Worm (Caenorhabditis elegans): ENCODE results near the gene sel-15.

sel-15 gene

DNA sequence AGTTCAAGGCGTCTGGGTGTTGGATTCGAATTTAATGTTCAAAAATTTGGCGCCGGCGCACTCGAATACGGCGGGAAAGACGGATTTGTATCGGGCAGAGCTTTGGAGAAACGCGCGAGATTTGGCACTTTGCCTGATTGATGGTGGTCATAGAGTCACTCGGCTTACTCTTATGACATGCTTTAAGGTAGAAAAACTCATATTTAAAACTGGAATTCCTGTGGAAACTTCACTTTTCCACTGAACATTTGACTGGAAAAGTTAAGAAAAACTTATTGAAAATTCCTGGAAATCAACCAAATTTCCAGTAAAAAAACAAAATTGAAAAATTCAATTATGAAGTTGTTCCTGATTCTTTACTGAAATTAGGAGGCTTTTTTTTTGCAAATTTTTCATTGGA, 51.6 kb downstream of the sel-15 start:
- TF ChIP-seq repo-1 (tag; optimal IDR thresholded peaks at IDR 0.05) (no peak), dox-1 (GFP tag; IDR thresholded peaks at IDR 0.05) (no peak), Y95B8A.8 (GFP tag; IDR thresholded peaks at IDR 0.05) (no peak), T07F8.4 (tag; optimal IDR thresholded peaks at IDR 0.05) (no peak), F33H1.4 (GFP tag; IDR thresholded peaks at IDR 0.05) (no peak), ztf-28 (GFP tag; IDR thresholded peaks at IDR 0.05) (no peak), C06A6.2 (GFP tag; conservative IDR thresholded peaks at IDR 0.05) (no peak), F55B11.4 (tag; optimal IDR thresholded peaks at IDR 0.05; ENCODE audit: borderline replicate concordance, insufficient read depth) (no peak), sdz-38 (tag; optimal IDR thresholded peaks at IDR 0.05) (no peak), xnd-1 (tag; optimal IDR thresholded peaks at IDR 0.05) (no peak), F10E7.11 (tag; optimal IDR thresholded peaks at IDR 0.05) (no peak), madf-8 (GFP tag; conservative IDR thresholded peaks at IDR 0.05) (no peak), nfyb-1 (GFP tag; IDR thresholded peaks at IDR 0.05) (no peak), hlh-26 (GFP tag; conservative IDR thresholded peaks at IDR 0.05) (no peak), sea-2 (GFP tag; IDR thresholded peaks at IDR 0.05) (no peak), lin-35 (GFP tag; optimal IDR thresholded peaks at IDR 0.05) (no peak), K11D2.4 (GFP tag; IDR thresholded peaks at IDR 0.05) (no peak)
